Worm (Caenorhabditis elegans): Measurements from ENCODE around the gene Y42H9AR.4.

ce11 chrIV:8136548-8136947 lies 24.5 kb upstream of the Y42H9AR.4 start:
- TF ChIP-seq unc-39 (tag; optimal IDR thresholded peaks at IDR 0.05) (no peak), pqm-1 (tag; optimal IDR thresholded peaks at IDR 0.05) (no peak), ceh-82 (tag; optimal IDR thresholded peaks at IDR 0.05) (no peak), R02D3.7 (tag; optimal IDR thresholded peaks at IDR 0.05) (no peak), elt-2 (tag; optimal IDR thresholded peaks at IDR 0.05) (no peak), lin-15B (tag; optimal IDR thresholded peaks at IDR 0.05) (no peak), nhr-28 (tag; optimal IDR thresholded peaks at IDR 0.05) (no peak), snpc-4 (tag; optimal IDR thresholded peaks at IDR 0.05) (no peak), fos-1 (tag; optimal IDR thresholded peaks at IDR 0.05) (no peak), aly-2 (tag; optimal IDR thresholded peaks at IDR 0.05) (no peak)

Measured in whole organism, L3 larva.